Worm (Caenorhabditis elegans) whole organism, L1 larva: ENCODE measurements around the gene Y7A5A.24.

ENCODE experiments used
- C16A3.4 ChIP-seq: fragments of 150-350 bp; optimal IDR thresholded peaks from 2 replicates; lab custom pipeline; 2014; ENCODE audit warnings: missing biosample characterization, missing genetic modification characterization
- C34B4.2 ChIP-seq: sonication (generic microtip); optimal IDR thresholded peaks from 2 replicates; lab custom pipeline; 2017; ENCODE audit warnings: mild to moderate bottlenecking, missing genetic modification characterization, missing compliant biosample characterization
- aha-1 ChIP-seq: fragments of 150-350 bp; optimal IDR thresholded peaks from 2 replicates; lab custom pipeline; 2014; ENCODE audit warnings: missing biosample characterization, missing genetic modification characterization
- blmp-1 ChIP-seq: fragments of 150-350 bp; optimal IDR thresholded peaks from 2 replicates; lab custom pipeline; 2014; ENCODE audit warnings: missing biosample characterization, missing genetic modification characterization
- ceh-63 ChIP-seq: fragments of 200-800 bp; sonication (Bioruptor generic); optimal IDR thresholded peaks from 2 replicates; lab custom pipeline; 2018; ENCODE audit warnings: mild to moderate bottlenecking, missing genetic modification characterization, missing compliant biosample characterization
- ceh-8 ChIP-seq: fragments of 200-800 bp; sonication (Bioruptor generic); optimal IDR thresholded peaks from 2 replicates; lab custom pipeline; 2018; ENCODE audit warnings: mild to moderate bottlenecking, missing genetic modification characterization, moderate library complexity, missing compliant biosample characterization
- ceh-90 ChIP-seq: sonication (generic microtip); optimal IDR thresholded peaks from 2 replicates; lab custom pipeline; 2016; ENCODE audit warnings: missing genetic modification characterization, missing compliant biosample characterization
- ces-1 ChIP-seq: fragments of 150-350 bp; optimal IDR thresholded peaks from 2 replicates; lab custom pipeline; 2014; ENCODE audit warnings: missing biosample characterization, missing genetic modification reagents, missing genetic modification characterization
- dpl-1 ChIP-seq, 3 experiments: fragments of 150-350 bp in 2 of 3; sonication (generic microtip) in 1 of 3; optimal IDR thresholded peaks; 2 replicates each; lab custom pipeline; 2014 to 2017; ENCODE audit warnings: missing biosample characterization in 3 of 3, missing genetic modification characterization in 3 of 3, missing genetic modification reagents in 3 of 3
- dsc-1 ChIP-seq: sonication (generic microtip); optimal IDR thresholded peaks from 2 replicates; lab custom pipeline; 2016; ENCODE audit warnings: mild to moderate bottlenecking, missing genetic modification characterization, missing compliant biosample characterization
- efl-3 ChIP-seq: fragments of 200-800 bp; sonication (Bioruptor generic); optimal IDR thresholded peaks from 2 replicates; lab custom pipeline; 2018; ENCODE audit warnings: mild to moderate bottlenecking, missing genetic modification characterization, missing compliant biosample characterization
- egl-13 ChIP-seq: sonication (generic microtip); optimal IDR thresholded peaks from 2 replicates; lab custom pipeline; 2016; ENCODE audit warnings: missing genotype, missing genetic modification reagents, missing genetic modification characterization, missing compliant biosample characterization
- elt-2 ChIP-seq: sonication (generic microtip); optimal IDR thresholded peaks from 2 replicates; lab custom pipeline; 2016; ENCODE audit warnings: missing genetic modification characterization, mild to moderate bottlenecking, inconsistent platforms, missing compliant biosample characterization, missing genetic modification reagents
- ets-5 ChIP-seq: fragments of 200-800 bp; sonication (Bioruptor generic); IDR thresholded peaks from 2 replicates; pipeline ENCODE4 v1.3.6; 2022; ENCODE audit warnings: missing genetic modification characterization, missing compliant biosample characterization
- fkh-4 ChIP-seq: sonication (generic microtip); optimal IDR thresholded peaks from 2 replicates; lab custom pipeline; 2016; ENCODE audit warnings: missing compliant biosample characterization, missing genetic modification characterization, borderline replicate concordance
- fos-1 ChIP-seq: fragments of 150-350 bp; optimal IDR thresholded peaks from 2 replicates; lab custom pipeline; 2014; ENCODE audit warnings: missing biosample characterization, missing genetic modification characterization
- hlh-4 ChIP-seq: sonication (generic microtip); optimal IDR thresholded peaks from 2 replicates; lab custom pipeline; 2016; ENCODE audit warnings: mild to moderate bottlenecking, missing genetic modification characterization, missing compliant biosample characterization
- irx-1 ChIP-seq: sonication (generic microtip); optimal IDR thresholded peaks from 2 replicates; lab custom pipeline; 2016; ENCODE audit warnings: missing genetic modification characterization, missing compliant biosample characterization
- isw-1 ChIP-seq: fragments of 200-800 bp; sonication (Bioruptor generic); IDR thresholded peaks from 2 replicates; pipeline ENCODE4 v1.3.6; 2022; ENCODE audit warnings: missing genetic modification characterization, missing compliant biosample characterization
- jun-1 ChIP-seq: fragments of 150-350 bp; optimal IDR thresholded peaks from 2 replicates; lab custom pipeline; 2014; ENCODE audit warnings: missing biosample characterization, missing genetic modification reagents, missing genetic modification characterization
- lin-13 ChIP-seq: fragments of 150-350 bp; optimal IDR thresholded peaks from 2 replicates; lab custom pipeline; 2014; ENCODE audit warnings: missing biosample characterization, missing genetic modification reagents, missing genetic modification characterization
- lin-14 ChIP-seq: fragments of 200-800 bp; sonication (Bioruptor generic); optimal IDR thresholded peaks from 2 replicates; lab custom pipeline; 2018; ENCODE audit warnings: mild to moderate bottlenecking, missing genetic modification characterization, moderate library complexity, missing compliant biosample characterization
- lin-15B ChIP-seq: fragments of 150-350 bp; sonication (generic microtip); optimal IDR thresholded peaks from 3 replicates; lab custom pipeline; 2014; ENCODE audit warnings: missing biosample characterization, missing genetic modification characterization
- lin-35 ChIP-seq, 2 experiments: fragments of 150-350 bp; optimal IDR thresholded peaks; 2 replicates each; lab custom pipeline; 2014; ENCODE audit warnings: missing biosample characterization in 2 of 2, missing genetic modification characterization in 2 of 2, missing genetic modification reagents in 2 of 2
- lin-39 ChIP-seq: fragments of 150-350 bp; optimal IDR thresholded peaks from 2 replicates; lab custom pipeline; 2014; ENCODE audit warnings: missing biosample characterization, missing genetic modification reagents, missing genetic modification characterization
- mdl-1 ChIP-seq, 2 experiments: fragments of 150-350 bp; optimal IDR thresholded peaks; 2 replicates each; lab custom pipeline; 2014 to 2017; ENCODE audit warnings: missing biosample characterization in 2 of 2, missing genetic modification characterization in 2 of 2, inconsistent platforms in 1 of 2
- mef-2 ChIP-seq: fragments of 150-350 bp; optimal IDR thresholded peaks from 2 replicates; lab custom pipeline; 2014; ENCODE audit warnings: missing biosample characterization, missing genetic modification characterization
- mep-1 ChIP-seq: fragments of 150-350 bp; optimal IDR thresholded peaks from 2 replicates; lab custom pipeline; 2014; ENCODE audit warnings: missing biosample characterization, missing genetic modification characterization
- nhr-12 ChIP-seq: sonication (generic microtip); optimal IDR thresholded peaks from 2 replicates; lab custom pipeline; 2017; ENCODE audit warnings: missing biosample characterization, missing genetic modification characterization
- nhr-237 ChIP-seq: fragments of 150-350 bp; optimal IDR thresholded peaks from 2 replicates; lab custom pipeline; 2014; ENCODE audit warnings: missing biosample characterization, missing genetic modification characterization
- nhr-28 ChIP-seq: fragments of 150-350 bp; optimal IDR thresholded peaks from 2 replicates; lab custom pipeline; 2014; ENCODE audit warnings: missing biosample characterization, missing genetic modification characterization
- nhr-47 ChIP-seq: sonication (generic microtip); optimal IDR thresholded peaks from 2 replicates; lab custom pipeline; 2016; ENCODE audit warnings: mild to moderate bottlenecking, missing genetic modification characterization, moderate library complexity, missing compliant biosample characterization
- nhr-71 ChIP-seq: sonication (generic microtip); optimal IDR thresholded peaks from 2 replicates; lab custom pipeline; 2016; ENCODE audit warnings: mild to moderate bottlenecking, missing genetic modification characterization, moderate library complexity, missing compliant biosample characterization
- nhr-76 ChIP-seq: sonication (generic microtip); optimal IDR thresholded peaks from 2 replicates; lab custom pipeline; 2017; ENCODE audit warnings: missing biosample characterization, missing genetic modification characterization
- nhr-77 ChIP-seq: fragments of 150-350 bp; optimal IDR thresholded peaks from 2 replicates; lab custom pipeline; 2014; ENCODE audit warnings: missing biosample characterization, missing genetic modification characterization
- nhr-84 ChIP-seq: sonication (generic microtip); optimal IDR thresholded peaks from 2 replicates; lab custom pipeline; 2017; ENCODE audit warnings: missing biosample characterization, missing genetic modification characterization
- nhr-90 ChIP-seq: sonication (generic microtip); optimal IDR thresholded peaks from 2 replicates; lab custom pipeline; 2016; ENCODE audit warnings: mild to moderate bottlenecking, missing genetic modification characterization, missing compliant biosample characterization; ENCODE audit not compliant: poor library complexity
- pqm-1 ChIP-seq: sonication (generic microtip); optimal IDR thresholded peaks from 3 replicates; lab custom pipeline; 2017; ENCODE audit warnings: missing biosample characterization, missing genetic modification characterization
- skn-1 ChIP-seq: fragments of 150-350 bp; optimal IDR thresholded peaks from 2 replicates; lab custom pipeline; 2014; ENCODE audit warnings: missing biosample characterization, missing genetic modification characterization
- tlp-1 ChIP-seq: fragments of 150-350 bp; optimal IDR thresholded peaks from 2 replicates; lab custom pipeline; 2014; ENCODE audit warnings: missing biosample characterization, missing genetic modification characterization
- unc-130 ChIP-seq: fragments of 150-350 bp; optimal IDR thresholded peaks from 2 replicates; lab custom pipeline; 2017; ENCODE audit warnings: missing biosample characterization, missing genetic modification characterization, inconsistent platforms
- vab-15 ChIP-seq: sonication (generic microtip); optimal IDR thresholded peaks from 2 replicates; lab custom pipeline; 2017; ENCODE audit warnings: missing genotype, mild to moderate bottlenecking, missing genetic modification characterization, missing compliant biosample characterization
- ztf-11 ChIP-seq, 2 experiments: sonication (generic microtip); optimal IDR thresholded peaks; 2 replicates each; lab custom pipeline; 2016 to 2017; ENCODE audit warnings: missing genetic modification characterization in 2 of 2, missing biosample characterization in 1 of 2, missing compliant biosample characterization in 1 of 2
- ztf-4 ChIP-seq: fragments of 150-350 bp; optimal IDR thresholded peaks from 2 replicates; lab custom pipeline; 2014; ENCODE audit warnings: missing biosample characterization, missing genetic modification characterization

The Y7A5A.24 gene

ce11 chrX:15751245-15751644 lies 30.7 kb downstream of the Y7A5A.24 start:
- TF ChIP-seq ztf-11 (tag; optimal IDR thresholded peaks at IDR 0.05; lab: Kevin White, UChicago) (no peak), nhr-90 (tag; lab: Kevin White, UChicago) (no peak), ceh-63 (GFP tag; lab: Kevin White, UChicago) (no peak), tlp-1 (tag; lab: Kevin White, UChicago) (no peak), nhr-77 (tag; lab: Kevin White, UChicago) (no peak), ztf-4 (tag; lab: Kevin White, UChicago) (no peak), aha-1 (tag; lab: Kevin White, UChicago) (no peak), irx-1 (no peak), C34B4.2 (tag; lab: Kevin White, UChicago) (no peak), dpl-1 (GFP tag; optimal IDR thresholded peaks at IDR 0.05; lab: Kevin White, UChicago) (no peak), mef-2 (tag; lab: Kevin White, UChicago) (no peak), skn-1 (tag; lab: Kevin White, UChicago) (no peak), nhr-71 (tag; lab: Kevin White, UChicago) (no peak), ets-5 (GFP tag; lab: Robert Waterston, UW) (no peak), efl-3 (no peak)

- TF ChIP-seq ces-1 (GFP tag; lab: Kevin White, UChicago) (no peak), nhr-84 (tag; lab: Kevin White, UChicago) (no peak), pqm-1 (no peak), nhr-47 (tag; lab: Kevin White, UChicago) (no peak), lin-39 (tag; lab: Kevin White, UChicago) (no peak), nhr-90 (tag; lab: Kevin White, UChicago) (no peak), blmp-1 (tag; lab: Kevin White, UChicago) (peak; percentile 59), nhr-237 (tag; lab: Kevin White, UChicago) (no peak), ceh-90 (tag; lab: Kevin White, UChicago) (no peak), unc-130 (tag; lab: Kevin White, UChicago) (no peak), jun-1 (tag; lab: Kevin White, UChicago) (no peak), mdl-1 (tag; optimal IDR thresholded peaks at IDR 0.05; lab: Kevin White, UChicago) (no peak), lin-13 (GFP tag; lab: Kevin White, UChicago) (no peak), vab-15 (tag; lab: Kevin White, UChicago) (no peak), isw-1 (GFP tag; lab: Robert Waterston, UW) (no peak), lin-15B (tag; lab: Kevin White, UChicago) (peak; percentile 27), aha-1 (tag; lab: Kevin White, UChicago) (no peak)
These were observed 34.1 kb downstream of the Y7A5A.24 start for ce11 chrX:15747814-15748213.

DNA sequence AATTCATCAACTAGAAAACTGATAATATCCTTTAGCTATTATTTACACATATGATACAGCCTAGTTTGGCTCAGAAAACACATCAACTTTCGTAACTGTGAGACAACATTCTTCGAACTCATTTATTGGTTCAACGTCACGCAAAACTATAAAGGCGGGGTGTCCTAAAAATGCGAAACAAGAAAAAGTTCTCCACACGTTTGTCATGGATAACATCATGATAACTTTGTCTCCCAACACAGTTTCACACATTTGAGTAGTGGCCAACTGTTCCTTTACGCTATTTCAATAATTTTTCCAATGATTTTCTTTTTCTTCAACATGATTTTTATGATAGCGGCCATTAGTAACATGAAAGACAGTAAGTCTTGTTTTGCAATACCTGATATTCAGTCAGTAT lies 35.2 kb downstream of the Y7A5A.24 start, which contains the start of gene srxa-9:
TSS of gene srxa-9 (plus strand) at position 301 of the 400 bp plus-strand sequence.
- TF ChIP-seq hlh-4 (tag; lab: Kevin White, UChicago) = no peak
- no peak for TF ChIP-seq C16A3.4 (tag; lab: Kevin White, UChicago)
- TF ChIP-seq elt-2 (tag; lab: Kevin White, UChicago) = no peak

- TF ChIP-seq nhr-28 (tag; lab: Kevin White, UChicago) (no peak), dsc-1 (tag; lab: Kevin White, UChicago) (peak; percentile 37)
These were observed 39.6 kb downstream of the Y7A5A.24 start, which contains the start of gene nhr-255 for ce11 chrX:15742310-15742709. nhr-255 (plus strand) TSS chrX:15742610.

- TF ChIP-seq lin-13 (GFP tag; lab: Kevin White, UChicago) (peak; percentile 22), lin-14 (peak; percentile 77), ceh-8 (GFP tag; lab: Kevin White, UChicago) (peak; percentile 74), fkh-4 (tag; lab: Kevin White, UChicago) (no peak), ztf-11 (tag; optimal IDR thresholded peaks at IDR 0.05; lab: Kevin White, UChicago) (no peak), lin-35 (GFP tag; optimal IDR thresholded peaks at IDR 0.05; lab: Kevin White, UChicago) (peak; percentile 32 to 70), lin-15B (tag; lab: Kevin White, UChicago) (peak; percentile 83), vab-15 (tag; lab: Kevin White, UChicago) (no peak), skn-1 (tag; lab: Kevin White, UChicago) (peak; percentile 32), fos-1 (tag; lab: Kevin White, UChicago) (no peak), jun-1 (tag; lab: Kevin White, UChicago) (peak; percentile 36), mdl-1 (tag; optimal IDR thresholded peaks at IDR 0.05; lab: Kevin White, UChicago) (peak in 1 of 2 experiments; percentile 51), nhr-71 (tag; lab: Kevin White, UChicago) (peak; percentile 68), ceh-63 (GFP tag; lab: Kevin White, UChicago) (no peak), nhr-12 (tag; lab: Kevin White, UChicago) (no peak), egl-13 (tag; lab: Kevin White, UChicago) (peak; percentile 42), nhr-76 (tag; lab: Kevin White, UChicago) (peak; percentile 55), mep-1 (tag; lab: Kevin White, UChicago) (peak; percentile 47)
These were observed 40.1 kb downstream of the Y7A5A.24 start for ce11 chrX:15741852-15742251.
